Worm (Caenorhabditis elegans) whole organism, L4 larva: ENCODE measurements around the gene nep-16.

Experiments used
- Y48G9A.11 ChIP-seq: fragments of 200-800 bp; sonication (Bioruptor generic); IDR thresholded peaks from 2 replicates; pipeline ENCODE4 v1.3.6; 2022; ENCODE audit warnings: missing genetic modification reagents, missing genetic modification characterization, missing compliant biosample characterization
- ceh-28 ChIP-seq: fragments of 150-350 bp; optimal IDR thresholded peaks from 2 replicates; lab custom pipeline; 2014; ENCODE audit warnings: missing biosample characterization, missing genetic modification reagents, missing genetic modification characterization
- cey-2 ChIP-seq: sonication (generic microtip); optimal IDR thresholded peaks from 3 replicates; lab custom pipeline; 2017; ENCODE audit warnings: missing genetic modification characterization, mild to moderate bottlenecking, missing compliant biosample characterization, antibody characterized with exemption, borderline replicate concordance; ENCODE audit not compliant: insufficient read depth
- lin-15B ChIP-seq: fragments of 150-350 bp; sonication (generic microtip); optimal IDR thresholded peaks from 3 replicates; lab custom pipeline; 2014; ENCODE audit warnings: missing biosample characterization, missing genetic modification characterization
- nhr-11 ChIP-seq: fragments of 150-350 bp; optimal IDR thresholded peaks from 2 replicates; lab custom pipeline; 2014; ENCODE audit warnings: missing biosample characterization, missing genetic modification characterization
- nhr-237 ChIP-seq: sonication (generic microtip); optimal IDR thresholded peaks from 2 replicates; lab custom pipeline; 2017; ENCODE audit warnings: missing biosample characterization, missing genetic modification characterization
- nhr-6 ChIP-seq: fragments of 150-350 bp; optimal IDR thresholded peaks from 2 replicates; lab custom pipeline; 2014; ENCODE audit warnings: missing biosample characterization, missing genetic modification characterization
- nhr-76 ChIP-seq: fragments of 150-350 bp; optimal IDR thresholded peaks from 2 replicates; lab custom pipeline; 2014; ENCODE audit warnings: missing biosample characterization, missing genetic modification characterization
- spr-3 ChIP-seq: fragments of 200-800 bp; sonication (Bioruptor generic); optimal IDR thresholded peaks from 2 replicates; lab custom pipeline; 2018; ENCODE audit warnings: mild to moderate bottlenecking, missing genetic modification characterization, missing compliant biosample characterization
- ztf-7 ChIP-seq: fragments of 150-350 bp; optimal IDR thresholded peaks from 2 replicates; lab custom pipeline; 2014; ENCODE audit warnings: missing biosample characterization, missing genetic modification characterization

- TF ChIP-seq nhr-6 (tag; lab: Kevin White, UChicago) = no peak
- TF ChIP-seq nhr-237 (tag; lab: Kevin White, UChicago) = no peak
- TF ChIP-seq ceh-28 (tag; lab: Kevin White, UChicago) = no peak
- TF ChIP-seq nhr-76 (tag; lab: Kevin White, UChicago) = no peak
- TF ChIP-seq ztf-7 = no peak
- TF ChIP-seq lin-15B = no peak
- no peak for TF ChIP-seq spr-3
- no peak for TF ChIP-seq cey-2
- TF ChIP-seq Y48G9A.11 (GFP tag; lab: Robert Waterston, UW) = no peak
- TF ChIP-seq nhr-11 (tag; lab: Kevin White, UChicago) = no peak
Observed at ce11 chrIV:7612523-7612922, 29.1 kb downstream of the nep-16 start.
